Worm (Caenorhabditis elegans) whole organism, young adult: ENCODE measurements around the gene slo-1.

Experiments
- die-1 ChIP-seq: sonication (generic microtip); optimal IDR thresholded peaks from 2 replicates; lab custom pipeline; 2016; ENCODE audit warnings: missing genotype, mild to moderate bottlenecking, missing genetic modification characterization, missing compliant biosample characterization
- nfya-1 ChIP-seq: sonication (generic microtip); optimal IDR thresholded peaks from 2 replicates; lab custom pipeline; 2017; ENCODE audit warnings: antibody characterized with exemption, missing compliant biosample characterization, missing genetic modification characterization, borderline replicate concordance; ENCODE audit not compliant: insufficient read depth

DNA sequence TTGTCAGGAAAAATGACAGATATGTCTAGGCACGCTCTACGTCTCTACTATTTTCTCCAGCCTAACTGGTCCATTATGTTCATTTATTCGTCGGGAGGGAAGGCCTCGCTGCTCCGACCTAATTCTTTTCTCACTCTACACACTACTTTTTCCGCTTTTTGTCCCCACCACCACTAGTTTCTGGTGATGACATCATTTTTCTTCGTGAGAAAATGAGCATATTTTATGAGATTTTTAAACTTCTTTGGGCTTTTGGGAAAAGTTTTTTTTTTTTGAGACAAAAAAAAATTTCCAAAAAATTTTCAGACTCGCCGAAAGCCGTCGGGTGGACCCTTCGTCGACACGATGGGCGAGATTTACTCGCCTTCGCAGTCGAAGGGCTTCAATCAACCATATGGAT, at the start of gene slo-1:
- TF ChIP-seq die-1 (tag; lab: Kevin White, UChicago) (no peak), nfya-1 (no peak)
